Worm (Caenorhabditis elegans) whole organism, L2 larva: ENCODE measurements around the gene F18A1.7.

Experiments
- F13H6.1 ChIP-seq: sonication (generic microtip); optimal IDR thresholded peaks from 2 replicates; lab custom pipeline; 2016; ENCODE audit warnings: missing genetic modification characterization, missing compliant biosample characterization
- R02D3.7 ChIP-seq: fragments of 150-350 bp; optimal IDR thresholded peaks from 2 replicates; lab custom pipeline; 2014; ENCODE audit warnings: missing biosample characterization, missing genetic modification characterization
- Y55F3AM.14 ChIP-seq: fragments of 200-800 bp; sonication (Bioruptor generic); optimal IDR thresholded peaks from 2 replicates; lab custom pipeline; 2018; ENCODE audit warnings: mild to moderate bottlenecking, missing genetic modification characterization, missing compliant biosample characterization
- ZK546.5 ChIP-seq: sonication (generic microtip); optimal IDR thresholded peaks from 2 replicates; lab custom pipeline; 2017; ENCODE audit warnings: missing biosample characterization, missing genetic modification characterization
- ama-1 ChIP-seq: fragments of 150-350 bp; optimal IDR thresholded peaks from 2 replicates; lab custom pipeline; 2018; ENCODE audit warnings: inconsistent platforms
- blmp-1 ChIP-seq: sonication (generic microtip); optimal IDR thresholded peaks from 2 replicates; lab custom pipeline; 2017; ENCODE audit warnings: missing genetic modification characterization, mild to moderate bottlenecking, missing compliant biosample characterization, antibody characterized with exemption, moderate library complexity; ENCODE audit not compliant: insufficient read depth
- ceh-16 ChIP-seq: fragments of 150-350 bp; optimal IDR thresholded peaks from 2 replicates; lab custom pipeline; 2014; ENCODE audit warnings: missing biosample characterization, missing genetic modification characterization
- crh-2 ChIP-seq: sonication (generic microtip); optimal IDR thresholded peaks from 2 replicates; lab custom pipeline; 2017; ENCODE audit warnings: missing biosample characterization, missing genetic modification characterization
- dmd-4 ChIP-seq: sonication (generic microtip); optimal IDR thresholded peaks from 2 replicates; lab custom pipeline; 2017; ENCODE audit warnings: missing biosample characterization, missing genetic modification characterization
- egl-27 ChIP-seq: sonication (generic microtip); optimal IDR thresholded peaks from 3 replicates; lab custom pipeline; 2017; ENCODE audit warnings: missing biosample characterization, missing genetic modification reagents, missing genetic modification characterization
- elt-3 ChIP-seq: sonication (generic microtip); optimal IDR thresholded peaks from 2 replicates; lab custom pipeline; 2017; ENCODE audit warnings: missing biosample characterization, missing genetic modification characterization
- fos-1 ChIP-seq: fragments of 150-350 bp; optimal IDR thresholded peaks from 2 replicates; lab custom pipeline; 2014; ENCODE audit warnings: missing biosample characterization, missing genetic modification characterization
- gmeb-1 ChIP-seq: fragments of 150-350 bp; optimal IDR thresholded peaks from 2 replicates; lab custom pipeline; 2014; ENCODE audit warnings: missing biosample characterization, missing genetic modification characterization
- lin-11 ChIP-seq: fragments of 150-350 bp; sonication (generic microtip); optimal IDR thresholded peaks from 2 replicates; lab custom pipeline; 2014; ENCODE audit warnings: missing biosample characterization, missing genetic modification characterization, inconsistent platforms, mixed read lengths
- lin-13 ChIP-seq: fragments of 150-350 bp; optimal IDR thresholded peaks from 2 replicates; lab custom pipeline; 2014; ENCODE audit warnings: missing biosample characterization, missing genetic modification reagents, missing genetic modification characterization
- lin-39 ChIP-seq: fragments of 150-350 bp; optimal IDR thresholded peaks from 2 replicates; lab custom pipeline; 2014; ENCODE audit warnings: missing biosample characterization, missing genetic modification reagents, missing genetic modification characterization
- mab-5 ChIP-seq: fragments of 150-350 bp; optimal IDR thresholded peaks from 2 replicates; lab custom pipeline; 2014; ENCODE audit warnings: missing biosample characterization, missing genetic modification characterization
- mbf-1 ChIP-seq: sonication (generic microtip); optimal IDR thresholded peaks from 2 replicates; lab custom pipeline; 2017; ENCODE audit warnings: missing biosample characterization, missing genetic modification characterization
- nhr-10 ChIP-seq: sonication (generic microtip); optimal IDR thresholded peaks from 2 replicates; lab custom pipeline; 2017; ENCODE audit warnings: missing biosample characterization, missing genetic modification characterization
- nhr-12 ChIP-seq: fragments of 150-350 bp; optimal IDR thresholded peaks from 2 replicates; lab custom pipeline; 2014; ENCODE audit warnings: missing biosample characterization, missing genetic modification characterization
- nhr-21 ChIP-seq: fragments of 150-350 bp; optimal IDR thresholded peaks from 2 replicates; lab custom pipeline; 2014; ENCODE audit warnings: missing biosample characterization, missing genetic modification characterization
- nhr-6 ChIP-seq: fragments of 150-350 bp; optimal IDR thresholded peaks from 2 replicates; lab custom pipeline; 2014; ENCODE audit warnings: missing biosample characterization, missing genetic modification characterization
- nhr-77 ChIP-seq: fragments of 150-350 bp; optimal IDR thresholded peaks from 2 replicates; lab custom pipeline; 2014; ENCODE audit warnings: missing biosample characterization, missing genetic modification characterization
- sem-4 ChIP-seq: fragments of 150-350 bp; optimal IDR thresholded peaks from 2 replicates; lab custom pipeline; 2014; ENCODE audit warnings: missing biosample characterization, missing genetic modification reagents, missing genetic modification characterization
- skn-1 ChIP-seq: sonication (generic microtip); optimal IDR thresholded peaks from 2 replicates; lab custom pipeline; 2017; ENCODE audit warnings: missing biosample characterization, missing genetic modification characterization
- sma-3 ChIP-seq: sonication (generic microtip); optimal IDR thresholded peaks from 2 replicates; lab custom pipeline; 2016; ENCODE audit warnings: missing genetic modification reagents, missing genetic modification characterization, missing compliant biosample characterization
- sma-9 ChIP-seq, 2 experiments: fragments of 150-350 bp in 1 of 2; sonication (generic microtip) in 1 of 2; optimal IDR thresholded peaks; 2 replicates each; lab custom pipeline; 2014 to 2016; ENCODE audit warnings: missing genetic modification characterization in 2 of 2, mild to moderate bottlenecking in 1 of 2, missing biosample characterization in 1 of 2, missing compliant biosample characterization in 1 of 2, missing genetic modification reagents in 1 of 2, moderate library complexity in 1 of 2
- snpc-4 ChIP-seq: fragments of 150-350 bp; optimal IDR thresholded peaks from 2 replicates; lab custom pipeline; 2014; ENCODE audit warnings: missing biosample characterization, missing genetic modification characterization
- unc-39 ChIP-seq: fragments of 150-350 bp; optimal IDR thresholded peaks from 2 replicates; lab custom pipeline; 2014; ENCODE audit warnings: missing biosample characterization, missing genetic modification characterization
- unc-62 ChIP-seq: fragments of 150-350 bp; optimal IDR thresholded peaks from 2 replicates; lab custom pipeline; 2014; ENCODE audit warnings: missing biosample characterization, missing genetic modification reagents, missing genetic modification characterization
- zag-1 ChIP-seq: fragments of 150-350 bp; optimal IDR thresholded peaks from 2 replicates; lab custom pipeline; 2014; ENCODE audit warnings: missing biosample characterization, missing genetic modification characterization
- ztf-1 ChIP-seq: fragments of 200-800 bp; sonication (Bioruptor generic); conservative IDR thresholded peaks from 2 replicates; pipeline ENCODE4 v1.3.6; 2022; ENCODE audit warnings: missing genetic modification characterization, missing compliant biosample characterization
- ztf-4 ChIP-seq: fragments of 150-350 bp; optimal IDR thresholded peaks from 2 replicates; lab custom pipeline; 2014; ENCODE audit warnings: missing biosample characterization, missing genetic modification characterization

Gene F18A1.7

DNA sequence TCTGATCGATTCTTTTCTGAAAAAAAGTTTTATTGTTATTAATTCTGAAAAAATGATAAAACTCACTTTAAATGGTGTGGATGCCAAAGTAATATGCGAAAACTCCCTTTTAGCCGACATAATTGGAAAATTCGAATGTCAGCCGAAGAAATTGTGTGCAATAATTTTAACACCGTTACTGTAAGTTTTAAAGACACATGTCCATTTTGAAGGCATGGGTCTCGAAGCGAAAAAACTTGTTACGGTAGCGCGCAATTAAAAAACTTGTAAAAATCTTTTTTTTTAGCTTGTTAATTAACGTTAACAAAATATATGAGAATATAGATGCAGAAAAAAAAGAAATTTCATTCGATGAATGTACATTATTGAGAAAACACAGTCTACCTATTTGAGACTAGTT lies 26.8 kb upstream of the F18A1.7 start, which contains the start of gene pid-1:
TSS of gene pid-1 (minus strand) at position 173 of the 400 bp plus-strand sequence.
- TF ChIP-seq sma-3 (no peak), blmp-1 (tag; lab: Kevin White, UChicago) (no peak), unc-62 (GFP tag; lab: Kevin White, UChicago) (no peak), ceh-16 (tag; lab: Kevin White, UChicago) (no peak), lin-11 (no peak), skn-1 (tag; lab: Kevin White, UChicago) (no peak), elt-3 (tag; lab: Kevin White, UChicago) (no peak), ztf-4 (no peak), egl-27 (tag; lab: Kevin White, UChicago) (no peak), gmeb-1 (tag; lab: Kevin White, UChicago) (no peak), zag-1 (tag; lab: Kevin White, UChicago) (no peak), F13H6.1 (tag; lab: Kevin White, UChicago) (no peak), ZK546.5 (tag; lab: Kevin White, UChicago) (no peak)

DNA sequence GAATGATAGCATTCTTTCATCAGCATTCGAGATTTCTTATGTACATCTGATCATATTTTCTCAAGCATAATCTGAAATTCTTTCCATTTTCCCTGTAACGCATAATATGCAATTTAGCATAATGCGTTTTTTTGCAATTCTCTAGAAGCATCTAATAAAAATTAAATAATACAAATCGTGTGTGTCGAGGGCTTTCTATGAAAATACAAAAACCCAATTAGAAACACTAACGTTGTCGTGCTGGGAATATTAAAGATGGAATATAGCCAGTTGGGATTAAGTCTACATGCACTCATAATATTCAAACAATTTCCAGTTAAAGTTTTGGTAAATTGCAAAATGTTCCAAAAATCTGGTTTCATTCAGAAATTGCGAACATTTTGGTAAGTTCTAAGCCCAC lies 21.0 kb upstream of the F18A1.7 start, which contains the start of gene F18A1.1:
TSS of gene F18A1.1 (plus strand) at position 301 of the 400 bp plus-strand sequence.
- TF ChIP-seq dmd-4 (tag; lab: Kevin White, UChicago) (no peak), nhr-77 (tag; lab: Kevin White, UChicago) (no peak), nhr-21 (tag; lab: Kevin White, UChicago) (peak; percentile 15)

DNA sequence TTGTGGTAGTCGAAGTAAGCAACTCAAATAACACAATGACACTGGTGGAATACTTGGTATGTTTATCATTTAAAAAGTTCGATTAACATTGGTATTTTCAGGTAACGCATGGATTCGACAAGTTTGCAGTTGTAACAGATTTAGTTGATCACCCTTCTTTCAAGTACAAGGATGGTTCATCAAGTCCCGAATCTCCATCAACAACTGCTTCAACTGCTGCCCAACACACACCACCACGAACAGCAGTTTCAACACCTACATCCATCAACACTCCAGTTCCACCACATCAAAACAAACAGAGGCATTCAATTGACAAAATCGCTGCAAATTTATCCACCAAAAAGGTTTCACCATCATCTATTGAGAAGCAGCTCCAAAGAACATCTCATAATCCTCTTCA lies 18.9 kb upstream of the F18A1.7 start:
- TF ChIP-seq mbf-1 (tag; lab: Kevin White, UChicago) (no peak), mab-5 (tag; lab: Kevin White, UChicago) (no peak), nhr-12 (tag; lab: Kevin White, UChicago) (no peak), elt-3 (tag; lab: Kevin White, UChicago) (no peak), blmp-1 (tag; lab: Kevin White, UChicago) (no peak), lin-39 (tag; lab: Kevin White, UChicago) (no peak), zag-1 (tag; lab: Kevin White, UChicago) (no peak), skn-1 (tag; lab: Kevin White, UChicago) (no peak), ZK546.5 (tag; lab: Kevin White, UChicago) (no peak), Y55F3AM.14 (GFP tag; lab: Kevin White, UChicago) (no peak), nhr-10 (tag; lab: Kevin White, UChicago) (no peak), sma-9 (GFP tag; optimal IDR thresholded peaks at IDR 0.05; lab: Kevin White, UChicago) (no peak), sma-9 (tag; optimal IDR thresholded peaks at IDR 0.05; lab: Kevin White, UChicago) (no peak), ztf-1 (GFP tag; lab: Robert Waterston, UW) (no peak), fos-1 (no peak), ceh-16 (tag; lab: Kevin White, UChicago) (no peak)
- TF ChIP-seq, all 48 proteins: peak for 0

DNA sequence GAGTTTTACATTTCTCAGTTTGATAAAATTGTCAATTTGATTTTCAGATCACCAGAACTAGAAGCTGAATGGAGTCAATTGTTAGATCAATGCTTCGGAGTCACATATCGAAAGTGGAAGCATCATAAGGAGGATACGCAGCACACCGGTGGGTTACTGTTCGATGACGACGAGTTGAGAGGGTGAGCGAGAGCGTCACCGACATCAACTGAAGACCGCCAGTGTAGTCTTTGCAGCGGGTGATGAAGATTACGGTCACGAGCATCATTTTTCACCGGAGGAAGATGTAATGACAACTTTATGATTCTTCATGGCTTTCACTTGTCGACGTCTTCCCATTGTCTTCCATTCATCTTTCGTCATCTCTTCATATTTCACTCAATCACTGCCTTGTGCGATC lies 18.3 kb upstream of the F18A1.7 start, which contains the start of gene lin-26:
TSS of gene lin-26 (plus strand) at position 301 of the 400 bp plus-strand sequence.
- TF ChIP-seq sem-4 (no peak), unc-39 (tag; lab: Kevin White, UChicago) (no peak), nhr-77 (tag; lab: Kevin White, UChicago) (no peak), blmp-1 (tag; lab: Kevin White, UChicago) (no peak), F13H6.1 (tag; lab: Kevin White, UChicago) (no peak), gmeb-1 (tag; lab: Kevin White, UChicago) (no peak), crh-2 (no peak), ama-1 (lab: Kevin White, UChicago) (no peak), R02D3.7 (tag; lab: Kevin White, UChicago) (no peak), Y55F3AM.14 (GFP tag; lab: Kevin White, UChicago) (no peak), sma-9 (GFP tag; optimal IDR thresholded peaks at IDR 0.05; lab: Kevin White, UChicago) (no peak), sma-9 (tag; optimal IDR thresholded peaks at IDR 0.05; lab: Kevin White, UChicago) (no peak), egl-27 (tag; lab: Kevin White, UChicago) (no peak), lin-13 (GFP tag; lab: Kevin White, UChicago) (no peak), ztf-4 (no peak), snpc-4 (tag; lab: Kevin White, UChicago) (no peak), unc-62 (GFP tag; lab: Kevin White, UChicago) (no peak), nhr-12 (tag; lab: Kevin White, UChicago) (no peak), nhr-6 (tag; lab: Kevin White, UChicago) (no peak), sma-3 (no peak)
